Fruit fly (Drosophila melanogaster) whole organism, embryonic: ENCODE results near the gene CG5386.

Experiments used
- ATbp ChIP-seq: fragments of 200-800 bp; sonication (Bioruptor generic); optimal IDR thresholded peaks from 2 replicates; lab custom pipeline; 2017; ENCODE audit warnings: missing biosample characterization, mild to moderate bottlenecking, missing genetic modification characterization, missing genetic modification reagents
- CG10366 ChIP-seq: fragments of 200-800 bp; sonication (Bioruptor generic); IDR thresholded peaks from 2 replicates; pipeline ENCODE4 v1.3.6; 2022; ENCODE audit warnings: missing biosample characterization, missing genetic modification characterization
- CG10979 ChIP-seq: fragments of 200-800 bp; sonication (Bioruptor generic); optimal IDR thresholded peaks from 2 replicates; lab custom pipeline; 2018; ENCODE audit warnings: missing biosample characterization, mild to moderate bottlenecking, missing genetic modification characterization, moderate library complexity
- CG11085 ChIP-seq: fragments of 200-800 bp; sonication (Bioruptor generic); IDR thresholded peaks from 2 replicates; pipeline ENCODE4 v1.3.6; 2022; ENCODE audit warnings: missing biosample characterization, missing genetic modification characterization
- CG13296 ChIP-seq: fragments of 200-800 bp; sonication (Bioruptor generic); optimal IDR thresholded peaks from 3 replicates; lab custom pipeline; 2018; ENCODE audit warnings: missing biosample characterization, mild to moderate bottlenecking, missing genetic modification characterization
- CG15269 ChIP-seq: fragments of 200-800 bp; sonication (Bioruptor generic); optimal IDR thresholded peaks from 2 replicates; lab custom pipeline; 2018; ENCODE audit warnings: missing biosample characterization, mild to moderate bottlenecking, missing genetic modification characterization, moderate library complexity
- CG1647 ChIP-seq: fragments of 200-800 bp; sonication (Bioruptor generic); optimal IDR thresholded peaks from 3 replicates; lab custom pipeline; 2016; ENCODE audit warnings: missing biosample characterization, missing genetic modification characterization
- CG17361 ChIP-seq: fragments of 200-800 bp; sonication (Bioruptor generic); IDR thresholded peaks from 3 replicates; pipeline ENCODE4 v1.3.6; 2022; ENCODE audit warnings: missing biosample characterization, missing genetic modification characterization
- CG17802 ChIP-seq: fragments of 200-800 bp; sonication (Bioruptor generic); optimal IDR thresholded peaks from 2 replicates; lab custom pipeline; 2018; ENCODE audit warnings: missing biosample characterization, mild to moderate bottlenecking, missing genetic modification characterization, moderate library complexity
- CG1832 ChIP-seq: fragments of 200-800 bp; sonication (Bioruptor generic); optimal IDR thresholded peaks from 2 replicates; lab custom pipeline; 2017; ENCODE audit warnings: missing biosample characterization, mild to moderate bottlenecking, missing genetic modification characterization, inconsistent platforms
- CG31441 ChIP-seq: fragments of 200-800 bp; sonication (Bioruptor generic); IDR thresholded peaks from 2 replicates; pipeline ENCODE4 v1.3.6; 2022; ENCODE audit warnings: missing biosample characterization, missing genetic modification characterization
- CG3163 ChIP-seq: fragments of 200-800 bp; sonication (Bioruptor generic); optimal IDR thresholded peaks from 3 replicates; lab custom pipeline; 2016; ENCODE audit warnings: missing biosample characterization, missing genetic modification characterization
- CG3281 ChIP-seq: fragments of 200-800 bp; sonication (Bioruptor generic); optimal IDR thresholded peaks from 3 replicates; lab custom pipeline; 2017; ENCODE audit warnings: missing biosample characterization, mild to moderate bottlenecking, missing genetic modification characterization
- CG4282 ChIP-seq: fragments of 200-800 bp; sonication (Bioruptor generic); optimal IDR thresholded peaks from 2 replicates; lab custom pipeline; 2016; ENCODE audit warnings: missing biosample characterization, missing genetic modification characterization
- CG5245 ChIP-seq: fragments of 200-800 bp; sonication (Bioruptor generic); optimal IDR thresholded peaks from 3 replicates; lab custom pipeline; 2016; ENCODE audit warnings: missing biosample characterization, missing genetic modification characterization
- CG5953 ChIP-seq: fragments of 200-800 bp; sonication (Bioruptor generic); IDR thresholded peaks from 2 replicates; pipeline ENCODE4 v1.3.6; 2022; ENCODE audit warnings: missing biosample characterization, missing genetic modification characterization
- CG6854 ChIP-seq: fragments of 200-800 bp; sonication (Bioruptor generic); optimal IDR thresholded peaks from 3 replicates; lab custom pipeline; 2017; ENCODE audit warnings: missing biosample characterization, mild to moderate bottlenecking, missing genetic modification characterization
- CG8359 ChIP-seq: fragments of 200-800 bp; sonication (Bioruptor generic); optimal IDR thresholded peaks from 2 replicates; lab custom pipeline; 2017; ENCODE audit warnings: missing biosample characterization, mild to moderate bottlenecking, missing genetic modification characterization, borderline replicate concordance
- CG8944 ChIP-seq: fragments of 200-800 bp; sonication (Bioruptor generic); optimal IDR thresholded peaks from 3 replicates; lab custom pipeline; 2016; ENCODE audit warnings: missing biosample characterization, missing genetic modification characterization
- Deaf1 ChIP-seq: fragments of 200-800 bp; optimal IDR thresholded peaks from 3 replicates; lab custom pipeline; 2019; ENCODE audit warnings: missing biosample characterization, mild to moderate bottlenecking, missing genetic modification characterization, moderate library complexity
- E2f2 ChIP-seq: fragments of 200-800 bp; sonication (Bioruptor generic); IDR thresholded peaks from 2 replicates; pipeline ENCODE4 v1.3.6; 2022; ENCODE audit warnings: missing biosample characterization, missing genetic modification characterization
- Ets97D ChIP-seq: fragments of 200-800 bp; sonication (Bioruptor generic); optimal IDR thresholded peaks from 3 replicates; lab custom pipeline; 2016; ENCODE audit warnings: missing biosample characterization, missing genetic modification characterization
- GATAe ChIP-seq: fragments of 200-800 bp; sonication (Bioruptor generic); conservative IDR thresholded peaks from 2 replicates; pipeline ENCODE4 v1.3.6; 2022; ENCODE audit warnings: missing biosample characterization, missing genetic modification characterization
- Oli ChIP-seq: fragments of 200-800 bp; sonication (Bioruptor generic); optimal IDR thresholded peaks from 2 replicates; lab custom pipeline; 2018; ENCODE audit warnings: missing biosample characterization, mild to moderate bottlenecking, missing genetic modification characterization, moderate library complexity
- Rx ChIP-seq: fragments of 200-800 bp; sonication (Bioruptor generic); IDR thresholded peaks from 2 replicates; pipeline ENCODE4 v1.3.6; 2022; ENCODE audit warnings: missing biosample characterization, missing genetic modification characterization
- Six4 ChIP-seq: fragments of 200-800 bp; sonication (Bioruptor generic); optimal IDR thresholded peaks from 2 replicates; lab custom pipeline; 2016; ENCODE audit warnings: missing biosample characterization, missing genetic modification characterization
- TFAM ChIP-seq: fragments of 200-800 bp; sonication (Bioruptor generic); optimal IDR thresholded peaks from 2 replicates; lab custom pipeline; 2017; ENCODE audit warnings: missing biosample characterization, missing genetic modification characterization, inconsistent platforms
- Xbp1 ChIP-seq: fragments of 200-800 bp; sonication (Bioruptor generic); optimal IDR thresholded peaks from 3 replicates; lab custom pipeline; 2016; ENCODE audit warnings: missing biosample characterization, mild to moderate bottlenecking, missing genetic modification characterization
- ase ChIP-seq: fragments of 200-800 bp; sonication (Bioruptor generic); IDR thresholded peaks from 3 replicates; pipeline ENCODE4 v1.3.6; 2022; ENCODE audit warnings: missing biosample characterization, missing genetic modification characterization
- ato ChIP-seq: fragments of 200-800 bp; sonication (Bioruptor generic); IDR thresholded peaks from 2 replicates; pipeline ENCODE4 v1.3.6; 2022; ENCODE audit warnings: missing biosample characterization, missing genetic modification characterization; ENCODE audit not compliant: partially characterized antibody
- az2 ChIP-seq: fragments of 200-800 bp; sonication (Bioruptor generic); optimal IDR thresholded peaks from 3 replicates; lab custom pipeline; 2016; ENCODE audit warnings: missing biosample characterization, missing genetic modification characterization
- cas ChIP-seq: fragments of 200-800 bp; sonication (Bioruptor generic); IDR thresholded peaks from 2 replicates; pipeline ENCODE4 v1.3.6; 2022; ENCODE audit warnings: missing biosample characterization, missing genetic modification characterization
- caup ChIP-seq: fragments of 200-800 bp; sonication (Bioruptor generic); optimal IDR thresholded peaks from 3 replicates; lab custom pipeline; 2017; ENCODE audit warnings: missing biosample characterization, mild to moderate bottlenecking, missing genetic modification characterization, moderate library complexity; ENCODE audit not compliant: severe bottlenecking
- ci ChIP-seq: fragments of 200-800 bp; sonication (Bioruptor generic); IDR thresholded peaks from 3 replicates; pipeline ENCODE4 v1.3.6; 2022; ENCODE audit warnings: missing biosample characterization, missing genetic modification characterization
- dan ChIP-seq: fragments of 200-800 bp; sonication (Bioruptor generic); IDR thresholded peaks from 2 replicates; pipeline ENCODE4 v1.3.6; 2022; ENCODE audit warnings: missing biosample characterization, missing genetic modification characterization
- fd64A ChIP-seq: fragments of 200-800 bp; sonication (Bioruptor generic); optimal IDR thresholded peaks from 3 replicates; lab custom pipeline; 2018; ENCODE audit warnings: missing biosample characterization, mild to moderate bottlenecking, missing genetic modification characterization
- grn ChIP-seq: fragments of 200-800 bp; sonication (Bioruptor generic); optimal IDR thresholded peaks from 3 replicates; lab custom pipeline; 2017; ENCODE audit warnings: missing biosample characterization, missing genetic modification characterization
- hbn ChIP-seq: fragments of 200-800 bp; sonication (Bioruptor generic); IDR thresholded peaks from 2 replicates; pipeline ENCODE4 v1.3.6; 2022; ENCODE audit warnings: missing biosample characterization, missing genetic modification characterization; ENCODE audit not compliant: partially characterized antibody
- jing ChIP-seq: fragments of 200-800 bp; sonication (Bioruptor generic); optimal IDR thresholded peaks from 2 replicates; lab custom pipeline; 2018; ENCODE audit warnings: missing biosample characterization, mild to moderate bottlenecking, missing genetic modification characterization
- kay ChIP-seq: fragments of 200-800 bp; sonication (Bioruptor generic); optimal IDR thresholded peaks from 2 replicates; lab custom pipeline; 2016; ENCODE audit warnings: missing biosample characterization, missing genetic modification characterization
- mirr ChIP-seq: fragments of 200-800 bp; sonication (Bioruptor generic); optimal IDR thresholded peaks from 3 replicates; lab custom pipeline; 2018; ENCODE audit warnings: missing biosample characterization, mild to moderate bottlenecking, missing genetic modification characterization
- otp ChIP-seq: fragments of 200-800 bp; sonication (Bioruptor generic); IDR thresholded peaks from 3 replicates; pipeline ENCODE4, ENCODE4 v1.3.6; 2022; ENCODE audit warnings: missing biosample characterization, missing genetic modification characterization
- row ChIP-seq: fragments of 200-800 bp; sonication (Bioruptor generic); IDR thresholded peaks from 3 replicates; pipeline ENCODE4 v1.3.6; 2022; ENCODE audit warnings: missing biosample characterization, missing genetic modification characterization
- salm ChIP-seq: fragments of 200-800 bp; sonication (Bioruptor generic); optimal IDR thresholded peaks from 2 replicates; lab custom pipeline; 2018; ENCODE audit warnings: missing biosample characterization, mild to moderate bottlenecking, missing genetic modification characterization
- sens-2 ChIP-seq: fragments of 200-800 bp; sonication (Bioruptor generic); IDR thresholded peaks from 2 replicates; pipeline ENCODE4 v1.3.6; 2022; ENCODE audit warnings: missing biosample characterization, missing genetic modification characterization
- slbo ChIP-seq: fragments of 200-800 bp; sonication (Bioruptor generic); IDR thresholded peaks from 2 replicates; pipeline ENCODE4 v1.3.6; 2022; ENCODE audit warnings: missing biosample characterization, missing genetic modification characterization
- sna ChIP-seq: fragments of 200-800 bp; sonication (Bioruptor generic); IDR thresholded peaks from 2 replicates; pipeline ENCODE4 v1.3.6; 2022; ENCODE audit warnings: missing biosample characterization, missing genetic modification characterization; ENCODE audit not compliant: partially characterized antibody
- tll ChIP-seq, 2 experiments: fragments of 200-800 bp in 1 of 2; fragments of >200 bp in 1 of 2; sonication (Bioruptor generic) in 1 of 2; optimal IDR thresholded peaks; 2 replicates each; lab custom pipeline; 2017 to 2019; ENCODE audit warnings: missing biosample characterization in 2 of 2, missing genetic modification characterization in 2 of 2, mild to moderate bottlenecking in 1 of 2, moderate library complexity in 1 of 2
- trh ChIP-seq: fragments of 200-800 bp; sonication (Bioruptor generic); optimal IDR thresholded peaks from 2 replicates; lab custom pipeline; 2016; ENCODE audit warnings: missing biosample characterization, missing genetic modification characterization
- usp ChIP-seq: fragments of >200 bp; optimal IDR thresholded peaks from 2 replicates; lab custom pipeline; 2017; ENCODE audit warnings: missing biosample characterization, missing genetic modification characterization
- zfh1 ChIP-seq: fragments of 200-800 bp; sonication (Bioruptor generic); IDR thresholded peaks from 3 replicates; pipeline ENCODE4 v1.3.6; 2022; ENCODE audit warnings: missing biosample characterization, missing genetic modification characterization

Gene CG5386

DNA sequence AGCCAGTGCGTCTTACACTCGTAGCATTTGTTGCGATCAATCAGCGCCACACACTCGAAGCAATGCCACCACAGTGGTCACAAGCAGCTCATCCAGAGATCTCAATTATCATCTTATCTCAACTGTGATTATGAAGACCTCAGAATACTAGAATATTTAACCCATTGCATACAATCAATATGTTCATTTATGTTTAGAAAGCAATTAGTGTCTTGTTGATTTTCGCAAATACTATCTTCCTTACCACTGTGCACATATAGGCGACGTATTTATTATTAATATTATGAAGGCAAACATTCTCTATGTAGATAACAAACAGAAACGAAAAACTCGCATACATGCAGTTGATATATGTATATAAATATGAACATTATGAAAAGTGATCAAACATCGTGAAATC lies 16.8 kb upstream of the CG5386 start:
- TF ChIP-seq mirr (no peak), fd64A (GFP tag; lab: Kevin White, UChicago) (peak; percentile 86), CG8944 (peak; percentile 53), sna (GFP tag; lab: Robert Waterston, UW) (no peak), CG4282 (no peak), ATbp (GFP tag; lab: Kevin White, UChicago) (peak; percentile 77), ase (GFP tag; lab: Robert Waterston, UW) (peak; percentile 62; the same call in 2 of the 3 replicates), GATAe (GFP tag; lab: Robert Waterston, UW) (0 out of 2 replicates have a peak, but pooled peaks have one; percentile 14), TFAM (GFP tag; lab: Kevin White, UChicago) (peak; percentile 17), Xbp1 (GFP tag; lab: Kevin White, UChicago) (peak; percentile 61), caup (peak; percentile 43), tll (GFP tag; optimal IDR thresholded peaks at IDR 0.05; lab: Kevin White, UChicago) (no peak), ato (GFP tag; lab: Robert Waterston, UW) (no peak), CG3163 (GFP tag; lab: Kevin White, UChicago) (no peak), Oli (tag; lab: Kevin White, UChicago) (peak; percentile 71), row (GFP tag; lab: Robert Waterston, UW) (peak; percentile 67; the same call in 2 of the 3 replicates), E2f2 (peak; percentile 54; the same call in 1 of the 2 replicates), CG1832 (no peak), usp (GFP tag; lab: Kevin White, UChicago) (no peak), CG10366 (peak; percentile 50), CG5953 (GFP tag; lab: Robert Waterston, UW) (peak; percentile 57; the same call in 1 of the 2 replicates), kay (GFP tag; lab: Kevin White, UChicago) (no peak), CG10979 (peak; percentile 70), sens-2 (GFP tag; lab: Robert Waterston, UW) (no peak), Deaf1 (tag; lab: Kevin White, UChicago) (peak; percentile 17), grn (peak; percentile 47), ci (GFP tag; lab: Robert Waterston, UW) (peak; percentile 82), az2 (peak; percentile 65), CG11085 (peak; percentile 36; the same call in 1 of the 2 replicates), CG31441 (GFP tag; lab: Robert Waterston, UW) (peak; percentile 85), CG1647 (peak; percentile 20), dan (GFP tag; lab: Robert Waterston, UW) (no peak), CG8359 (GFP tag; lab: Kevin White, UChicago) (peak; percentile 61), Rx (GFP tag; lab: Robert Waterston, UW) (peak; percentile 54; the same call in 1 of the 2 replicates), salm (no peak), CG5245 (peak; percentile 80), otp (GFP tag; lab: Robert Waterston, UW) (peak; percentile 61; the same call in 2 of the 3 replicates), CG6854 (no peak), zfh1 (peak; percentile 80), jing (GFP tag; lab: Kevin White, UChicago) (peak; percentile 23), Six4 (GFP tag; lab: Kevin White, UChicago) (peak; percentile 59), cas (GFP tag; lab: Robert Waterston, UW) (no peak), Ets97D (GFP tag; lab: Kevin White, UChicago) (no peak), CG17802 (tag; lab: Kevin White, UChicago) (peak; percentile 63), slbo (GFP tag; lab: Robert Waterston, UW) (peak; percentile 48; the same call in 1 of the 2 replicates), hbn (GFP tag; lab: Robert Waterston, UW) (no peak), trh (GFP tag; lab: Kevin White, UChicago) (peak; percentile 63), CG3281 (GFP tag; lab: Kevin White, UChicago) (peak; percentile 52), CG15269 (tag; lab: Kevin White, UChicago) (peak; percentile 56), CG13296 (peak; percentile 57), CG17361 (GFP tag; lab: Robert Waterston, UW) (peak; percentile 83)
